Fruit fly (Drosophila melanogaster): ENCODE measurements around the gene vig.

The vig gene

DNA sequence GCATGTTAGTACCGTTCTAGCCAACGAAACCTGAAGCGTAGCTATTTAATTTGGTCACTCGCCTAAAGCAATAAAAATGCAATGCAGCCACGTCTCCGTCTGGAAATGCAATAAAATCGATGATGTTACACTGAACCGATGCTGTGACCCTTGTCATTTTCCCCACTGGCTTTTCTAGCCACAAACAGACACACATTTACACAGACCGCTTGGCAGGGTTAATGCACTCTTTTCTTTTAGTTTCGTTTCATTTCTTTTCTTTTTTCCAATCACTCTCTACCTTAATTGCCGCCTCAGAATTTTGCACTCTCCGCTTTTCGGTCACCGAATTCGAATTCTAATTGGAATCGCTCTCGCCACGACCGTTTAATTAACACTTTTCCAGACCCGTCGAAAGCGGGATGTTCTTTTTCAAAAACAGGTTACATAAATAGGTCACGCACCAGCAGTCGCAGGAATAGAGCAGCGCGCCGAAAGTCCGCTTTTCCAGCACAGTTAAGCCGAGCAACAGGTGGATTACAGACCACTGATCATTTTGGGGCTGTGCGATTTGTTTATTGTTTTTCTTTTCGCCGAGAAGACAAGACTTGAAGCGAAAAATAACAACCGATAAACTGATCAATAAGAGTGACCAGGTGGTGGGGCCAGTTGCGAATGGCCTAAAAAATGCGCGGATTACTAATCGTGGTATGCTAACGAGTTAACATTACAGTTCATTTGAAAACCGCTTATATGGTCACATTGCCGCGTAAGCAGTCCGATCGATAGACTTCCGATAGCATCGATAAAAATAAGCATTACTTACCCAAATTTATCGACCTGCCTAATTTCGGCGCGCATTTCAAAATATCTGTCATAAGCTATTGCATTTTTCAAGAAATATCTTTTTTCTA is 12.6 kb downstream of the vig start, which contains the start of gene ck:
ck (minus strand) TSS at position 638 of the 893 bp plus-strand sequence.
- TF ChIP-seq noc (tag; optimal IDR thresholded peaks at IDR 0.05) = no peak

dm6 chr2L:15056359-15057220 is 13.5 kb downstream of the vig start:
- peak; percentile 65 for TF ChIP-seq noc (tag; optimal IDR thresholded peaks at IDR 0.05)

- no peak for TF ChIP-seq noc (tag; optimal IDR thresholded peaks at IDR 0.05)
Observed at dm6 chr2L:15055105-15055504, 15.0 kb downstream of the vig start.

DNA sequence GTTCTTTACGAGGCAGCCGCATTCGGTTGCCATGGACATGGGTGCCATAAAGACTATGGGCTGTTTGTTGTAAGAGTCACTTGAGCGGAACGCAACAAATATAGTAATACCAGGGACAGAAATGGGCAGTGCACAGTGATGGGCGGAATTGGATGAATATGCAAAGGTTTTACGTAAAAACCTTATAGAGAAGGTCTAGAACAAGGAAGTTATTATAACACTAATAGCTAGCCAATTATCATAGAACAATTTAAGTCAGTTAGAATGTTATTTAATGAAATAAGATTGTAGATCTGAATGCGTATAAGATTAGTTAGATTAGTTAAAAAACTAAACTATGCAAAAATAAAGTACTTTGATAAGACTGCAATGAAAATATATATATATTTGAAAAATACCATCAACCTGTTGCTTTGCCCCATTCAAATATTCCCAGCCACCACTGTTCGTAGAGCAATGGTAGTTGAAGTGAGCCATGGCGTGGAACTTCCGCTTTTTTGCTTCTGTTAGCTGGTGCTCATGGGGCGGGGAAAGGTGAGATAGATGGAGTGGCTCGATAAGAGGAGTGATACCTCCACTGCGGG is 17.2 kb downstream of the vig start:
- TF ChIP-seq noc (tag; optimal IDR thresholded peaks at IDR 0.05) = no peak

- TF ChIP-seq noc (tag; optimal IDR thresholded peaks at IDR 0.05) = no peak
Observed at dm6 chr2L:15043718-15044117, 26.4 kb downstream of the vig start.

- no peak for TF ChIP-seq noc (tag; optimal IDR thresholded peaks at IDR 0.05)
Observed at dm6 chr2L:15039309-15039772, 30.8 kb downstream of the vig start.

DNA sequence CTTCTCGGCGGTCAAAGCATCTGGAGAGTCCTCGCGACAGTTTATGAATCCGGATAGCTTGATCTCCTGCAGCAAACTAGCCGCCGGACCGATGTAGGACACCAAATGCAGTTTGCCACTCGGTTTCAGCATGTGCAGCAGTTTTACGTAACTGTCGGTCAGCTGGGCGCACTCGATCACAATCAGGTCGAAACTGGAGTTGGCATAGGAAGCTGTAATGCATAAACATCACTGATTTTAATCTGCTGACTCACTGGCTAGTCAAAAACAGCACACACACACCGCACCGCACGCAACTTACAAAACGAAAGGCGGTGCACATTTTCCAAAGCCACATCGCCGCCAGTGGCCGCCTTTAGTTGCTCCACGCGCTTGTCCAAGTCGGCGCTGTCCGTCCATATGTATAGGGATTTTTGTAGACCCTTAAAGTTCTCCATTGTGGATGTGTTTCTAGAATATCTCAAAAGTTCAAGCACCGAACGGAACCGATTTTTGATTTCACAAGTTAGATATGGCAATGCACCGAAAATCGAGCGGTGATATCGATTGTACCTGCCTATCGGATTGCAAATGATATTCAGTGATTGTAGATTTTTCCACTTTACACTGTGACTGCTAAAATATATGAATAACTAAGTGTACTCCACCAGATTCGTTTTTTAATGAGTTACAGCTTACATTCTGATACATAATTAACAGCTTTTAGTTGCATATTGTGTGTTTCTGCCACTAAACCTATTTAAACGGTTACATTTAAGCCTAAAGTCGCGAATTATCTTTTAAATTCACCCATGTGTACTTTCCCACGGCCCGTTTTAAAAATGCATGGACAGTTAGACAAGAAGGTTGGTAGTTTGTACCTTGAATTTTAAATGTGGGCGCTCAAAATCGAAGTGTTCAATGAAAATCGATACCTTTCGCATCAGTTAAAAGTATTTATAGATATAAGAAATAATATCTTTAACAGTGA is 31.5 kb downstream of the vig start, which contains the start of gene CIAPIN1:
CIAPIN1 (minus strand) TSS at position 523 of the 970 bp plus-strand sequence.
- no peak for TF ChIP-seq noc (tag; optimal IDR thresholded peaks at IDR 0.05)

DNA sequence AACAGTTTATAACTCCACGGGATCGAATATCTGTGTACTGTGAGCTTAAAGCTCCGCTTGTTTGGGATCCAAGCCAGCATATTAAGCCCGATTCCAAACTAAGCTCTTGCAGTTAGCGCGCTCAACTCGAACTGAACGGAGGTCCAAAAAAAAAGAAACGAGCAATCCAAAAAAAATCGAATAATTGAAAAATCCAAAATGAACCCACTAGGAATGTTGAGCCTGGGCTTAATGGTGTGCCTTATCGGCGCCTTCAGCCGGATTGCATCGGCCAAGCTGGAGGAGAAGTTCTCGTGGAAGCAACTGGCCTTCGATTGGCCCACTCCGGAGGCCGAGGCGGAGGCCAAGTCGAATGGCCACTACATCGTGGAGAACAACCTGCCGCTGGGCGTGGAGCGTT is 34.8 kb downstream of the vig start, which contains the start of gene yellow-c:
yellow-c (plus strand) TSS at position 29 of the 400 bp plus-strand sequence.
- TF ChIP-seq noc (tag; optimal IDR thresholded peaks at IDR 0.05) = no peak

dm6 chr2L:15031650-15032049 is 38.5 kb downstream of the vig start, which contains the start of gene CG31832:
Gene CG31832, minus strand, starts transcription at chr2L:15031750.
- TF ChIP-seq noc (tag; optimal IDR thresholded peaks at IDR 0.05) = no peak

- no peak for TF ChIP-seq noc (tag; optimal IDR thresholded peaks at IDR 0.05)
Observed at dm6 chr2L:15026582-15026981, 43.5 kb downstream of the vig start, which contains the start of gene CG33310. Gene CG33310, plus strand, starts transcription at chr2L:15026882.

DNA sequence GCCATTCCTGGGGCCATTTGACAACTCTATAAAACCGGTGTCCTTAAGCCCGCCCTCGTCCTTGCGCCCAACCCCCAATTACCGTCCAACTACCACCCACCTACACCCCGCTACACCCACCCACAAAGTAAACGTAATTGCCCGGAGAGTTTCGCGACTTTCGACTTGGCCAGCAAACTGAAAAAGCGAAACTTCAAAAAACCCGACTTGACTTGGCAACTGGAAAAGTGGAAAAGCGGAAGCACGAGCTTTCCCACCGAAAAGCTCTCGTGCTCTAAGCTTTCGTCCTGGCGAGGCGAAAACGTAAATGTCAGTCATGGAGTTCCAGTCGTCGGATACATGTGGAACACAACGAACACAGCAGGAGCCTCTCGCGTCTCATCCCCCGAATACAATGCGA is 54.1 kb downstream of the vig start, which contains the start of gene GABA-B-R1:
GABA-B-R1 (plus strand) TSS at position 301 of the 400 bp plus-strand sequence.
- no peak for TF ChIP-seq noc (tag; optimal IDR thresholded peaks at IDR 0.05)

- no peak for TF ChIP-seq noc (tag; optimal IDR thresholded peaks at IDR 0.05)
Observed at dm6 chr2L:15013523-15013922, 56.6 kb downstream of the vig start.
